Worm (Caenorhabditis elegans) whole organism, midembryonic: ENCODE measurements around the gene D1054.3.

Source experiments
- klf-2 ChIP-seq: fragments of 200-800 bp; sonication (Bioruptor generic); conservative IDR thresholded peaks from 2 replicates; pipeline ENCODE4 v1.3.6; 2022; ENCODE audit warnings: missing genetic modification reagents, missing genetic modification characterization, missing compliant biosample characterization
- med-1 ChIP-seq: sonication (generic microtip); optimal IDR thresholded peaks from 2 replicates; lab custom pipeline; 2017; ENCODE audit warnings: missing genetic modification characterization, mild to moderate bottlenecking, missing compliant biosample characterization, antibody characterized with exemption, missing genetic modification reagents; ENCODE audit not compliant: insufficient read depth
- tab-1 ChIP-seq: fragments of 200-800 bp; sonication (Bioruptor generic); IDR thresholded peaks from 2 replicates; pipeline ENCODE4 v1.3.6; 2022; ENCODE audit warnings: missing genetic modification characterization, missing compliant biosample characterization
- ztf-23 ChIP-seq: fragments of 200-800 bp; sonication (Bioruptor generic); IDR thresholded peaks from 2 replicates; pipeline ENCODE4 v1.3.6; 2022; ENCODE audit warnings: missing genetic modification reagents, missing genetic modification characterization, missing compliant biosample characterization
- ztf-29 ChIP-seq: fragments of 200-800 bp; sonication (Bioruptor generic); IDR thresholded peaks from 2 replicates; pipeline ENCODE4 v1.3.6; 2022; ENCODE audit warnings: missing genetic modification reagents, missing genetic modification characterization, missing compliant biosample characterization

- TF ChIP-seq ztf-29 (no peak), med-1 (no peak), tab-1 (no peak), ztf-23 (no peak), klf-2 (no peak)
Measured at ce11 chrV:10811763-10812162, 40.5 kb downstream of the D1054.3 start, which contains the start of gene C29A12.22.
